Fruit fly (Drosophila melanogaster): ENCODE results near the gene CG17300.

DNA sequence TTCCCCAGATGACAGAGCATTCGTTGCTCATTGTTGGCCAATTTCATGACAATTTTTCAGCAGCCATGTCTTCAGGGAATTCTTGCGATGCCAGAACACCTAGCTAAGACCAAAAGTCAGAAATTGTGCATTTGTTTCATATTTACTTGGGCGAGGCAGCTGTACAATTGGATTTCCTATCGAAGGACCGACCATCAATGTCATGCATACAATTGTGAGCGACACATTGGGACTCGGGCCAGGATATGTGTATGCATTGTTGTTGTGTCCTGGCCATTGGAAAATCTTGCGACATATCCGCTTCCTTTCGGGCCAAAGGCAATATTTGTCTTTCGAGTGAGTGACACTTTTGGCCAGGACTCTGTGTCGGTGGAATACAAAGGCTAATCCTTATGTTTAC lies 9.8 kb downstream of the CG17300 start:
- TF ChIP-seq pan (optimal IDR thresholded peaks at IDR 0.05) (no peak), CG8478 (optimal IDR thresholded peaks at IDR 0.05) (no peak), psq (optimal IDR thresholded peaks at IDR 0.05) (no peak), EcR (GFP tag; optimal IDR thresholded peaks at IDR 0.05) (no peak), Dll (optimal IDR thresholded peaks at IDR 0.05) (no peak)
